Worm (Caenorhabditis elegans) whole organism, young adult: Measurements from ENCODE around the gene T09F5.20.

Experiments
- ama-1 ChIP-seq, 3 experiments: fragments of 150-350 bp in 1 of 3; sonication (generic microtip) in 2 of 3; optimal IDR thresholded peaks; 2 replicates each; lab custom pipeline; 2014 to 2018; ENCODE audit warnings: missing biosample characterization in 2 of 3, missing genetic modification characterization in 2 of 3, missing genetic modification reagents in 2 of 3
- dpl-1 ChIP-seq: fragments of 150-350 bp; optimal IDR thresholded peaks from 2 replicates; lab custom pipeline; 2014; ENCODE audit warnings: missing biosample characterization, missing genetic modification reagents, missing genetic modification characterization
- gei-17 ChIP-seq: fragments of 200-800 bp; sonication (Bioruptor generic); optimal IDR thresholded peaks from 2 replicates; lab custom pipeline; 2018; ENCODE audit warnings: mild to moderate bottlenecking, missing genetic modification characterization, missing compliant biosample characterization
- rcor-1 ChIP-seq: fragments of 200-800 bp; sonication (Bioruptor generic); IDR thresholded peaks from 2 replicates; pipeline ENCODE4 v1.3.6; 2022; ENCODE audit warnings: missing genetic modification reagents, missing genetic modification characterization, missing compliant biosample characterization
- rec-8 ChIP-seq, 2 experiments: sonication (generic microtip); optimal IDR thresholded peaks; 2 replicates each; lab custom pipeline; 2016; ENCODE audit warnings: mild to moderate bottlenecking in 2 of 2, missing genetic modification characterization in 2 of 2, missing genetic modification reagents in 2 of 2, missing genotype in 2 of 2, missing biosample characterization in 1 of 2, missing compliant biosample characterization in 1 of 2, moderate library complexity in 1 of 2
- tlf-1 ChIP-seq: fragments of 200-800 bp; sonication (Bioruptor generic); optimal IDR thresholded peaks from 2 replicates; lab custom pipeline; 2018; ENCODE audit warnings: mild to moderate bottlenecking, missing genetic modification characterization, missing compliant biosample characterization
- unc-130 ChIP-seq: sonication (generic microtip); optimal IDR thresholded peaks from 2 replicates; lab custom pipeline; 2016; ENCODE audit warnings: missing genetic modification reagents, missing genetic modification characterization, missing compliant biosample characterization
- xnd-1 ChIP-seq: sonication (generic microtip); optimal IDR thresholded peaks from 2 replicates; lab custom pipeline; 2016; ENCODE audit warnings: missing genotype, missing genetic modification reagents, missing genetic modification characterization, missing compliant biosample characterization

ce11 chrV:15184097-15185040 lies 36.7 kb upstream of the T09F5.20 start, which contains the start of gene Y75B12B.1:
- TF ChIP-seq ama-1 (optimal IDR thresholded peaks at IDR 0.05; lab: Kevin White, UChicago) (no peak), ama-1 (GFP tag; optimal IDR thresholded peaks at IDR 0.05; lab: Kevin White, UChicago) (no peak), tlf-1 (GFP tag; lab: Kevin White, UChicago) (peak; percentile 77), gei-17 (no peak), rec-8 (tag; optimal IDR thresholded peaks at IDR 0.05; lab: Kevin White, UChicago) (peak in 1 of 2 experiments; percentile 29), xnd-1 (tag; lab: Kevin White, UChicago) (peak; percentile 95), dpl-1 (GFP tag; lab: Kevin White, UChicago) (peak; percentile 67), unc-130 (GFP tag; lab: Kevin White, UChicago) (peak; percentile 2), rcor-1 (GFP tag; lab: Robert Waterston, UW) (peak; percentile 46)
